Worm (Caenorhabditis elegans): ENCODE results near the gene F22B5.6.

- TF ChIP-seq hmbx-1 (tag; optimal IDR thresholded peaks at IDR 0.05) = no peak
- no peak for TF ChIP-seq pes-1 (GFP tag; IDR thresholded peaks at IDR 0.05)
- no peak for TF ChIP-seq ama-1 (optimal IDR thresholded peaks at IDR 0.05)
- no peak for TF ChIP-seq tra-4 (tag; optimal IDR thresholded peaks at IDR 0.05)
- no peak for TF ChIP-seq tbx-37 (GFP tag; conservative IDR thresholded peaks at IDR 0.05)
These were observed 14.5 kb downstream of the F22B5.6 start for ce11 chrII:8441519-8441918.
